Worm (Caenorhabditis elegans) whole organism, L1 larva: ENCODE results near the gene Y55B1AR.4.

Experiments
- fkh-10 ChIP-seq: sonication (generic microtip); optimal IDR thresholded peaks from 2 replicates; lab custom pipeline; 2017; ENCODE audit warnings: missing biosample characterization, missing genetic modification reagents, missing genetic modification characterization
- nhr-12 ChIP-seq: sonication (generic microtip); optimal IDR thresholded peaks from 2 replicates; lab custom pipeline; 2017; ENCODE audit warnings: missing biosample characterization, missing genetic modification characterization
- nhr-28 ChIP-seq: fragments of 150-350 bp; optimal IDR thresholded peaks from 2 replicates; lab custom pipeline; 2014; ENCODE audit warnings: missing biosample characterization, missing genetic modification characterization
- sup-37 ChIP-seq: fragments of 200-800 bp; sonication (Bioruptor generic); optimal IDR thresholded peaks from 2 replicates; lab custom pipeline; 2018; ENCODE audit warnings: mild to moderate bottlenecking, missing genetic modification characterization, missing compliant biosample characterization
- tlp-1 ChIP-seq: fragments of 150-350 bp; optimal IDR thresholded peaks from 2 replicates; lab custom pipeline; 2014; ENCODE audit warnings: missing biosample characterization, missing genetic modification characterization
- unc-62 ChIP-seq: fragments of 150-350 bp; optimal IDR thresholded peaks from 2 replicates; lab custom pipeline; 2014; ENCODE audit warnings: missing biosample characterization, missing genetic modification reagents, missing genetic modification characterization
- zag-1 ChIP-seq: fragments of 150-350 bp; optimal IDR thresholded peaks from 2 replicates; lab custom pipeline; 2014; ENCODE audit warnings: missing biosample characterization, missing genetic modification characterization
- ztf-11 ChIP-seq, 2 experiments: sonication (generic microtip); optimal IDR thresholded peaks; 2 replicates each; lab custom pipeline; 2016 to 2017; ENCODE audit warnings: missing genetic modification characterization in 2 of 2, missing biosample characterization in 1 of 2, missing compliant biosample characterization in 1 of 2

DNA sequence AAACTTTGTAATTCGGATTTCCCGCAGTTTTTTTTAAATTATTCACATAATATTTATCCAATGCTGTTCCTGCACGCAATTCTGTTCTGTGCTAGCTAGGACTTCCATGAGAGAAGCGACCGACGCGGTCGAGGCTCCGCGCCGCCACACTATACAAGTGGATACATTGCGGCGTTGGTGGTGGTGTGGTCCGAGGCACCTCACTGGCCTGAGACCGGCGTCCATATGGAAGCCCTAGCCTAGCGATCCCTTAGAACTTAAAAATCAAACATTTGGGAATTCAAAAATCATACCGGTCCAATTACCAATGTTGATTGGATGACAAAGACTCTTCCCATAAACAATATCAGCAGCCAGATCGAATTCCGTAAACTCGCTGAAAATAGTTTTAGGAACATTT lies 20.8 kb upstream of the Y55B1AR.4 start:
- no peak for TF ChIP-seq ztf-11 (tag; optimal IDR thresholded peaks at IDR 0.05; lab: Kevin White, UChicago)
- no peak for TF ChIP-seq sup-37
- TF ChIP-seq unc-62 (GFP tag; lab: Kevin White, UChicago), result no peak
- no peak for TF ChIP-seq tlp-1 (tag; lab: Kevin White, UChicago)
- no peak for TF ChIP-seq nhr-28
- TF ChIP-seq zag-1 (tag; lab: Kevin White, UChicago), result no peak
- TF ChIP-seq fkh-10 (GFP tag; lab: Kevin White, UChicago), result no peak
- no peak for TF ChIP-seq nhr-12 (tag; lab: Kevin White, UChicago)
